Worm (Caenorhabditis elegans) whole organism, young adult: ENCODE data around the gene ZC395.11.

Experiments used
- B0019.2 ChIP-seq: fragments of 200-800 bp; sonication (Bioruptor generic); conservative IDR thresholded peaks from 2 replicates; pipeline ENCODE4 v1.3.6; 2022; ENCODE audit warnings: missing genetic modification reagents, missing genetic modification characterization, missing compliant biosample characterization
- B0336.3 ChIP-seq: fragments of 200-800 bp; sonication (Bioruptor generic); IDR thresholded peaks from 2 replicates; pipeline ENCODE4 v1.3.6; 2022; ENCODE audit warnings: missing genetic modification characterization, missing compliant biosample characterization
- C17E4.6 ChIP-seq: fragments of 200-800 bp; sonication (Bioruptor generic); IDR thresholded peaks from 2 replicates; pipeline ENCODE4 v1.3.6; 2022; ENCODE audit warnings: missing genetic modification reagents, missing genetic modification characterization, missing compliant biosample characterization
- F22D6.2 ChIP-seq: sonication (generic microtip); optimal IDR thresholded peaks from 2 replicates; lab custom pipeline; 2016; ENCODE audit warnings: mild to moderate bottlenecking, missing genetic modification characterization, missing compliant biosample characterization
- F33H1.4 ChIP-seq: fragments of 200-800 bp; sonication (Bioruptor generic); IDR thresholded peaks from 2 replicates; pipeline ENCODE4 v1.3.6; 2022; ENCODE audit warnings: missing genetic modification reagents, missing genetic modification characterization, missing compliant biosample characterization
- F37B4.10 ChIP-seq: fragments of 200-800 bp; sonication (Bioruptor generic); IDR thresholded peaks from 2 replicates; pipeline ENCODE4 v1.3.6; 2022; ENCODE audit warnings: missing genetic modification characterization, missing compliant biosample characterization
- F52B5.7 ChIP-seq: sonication (generic microtip); optimal IDR thresholded peaks from 2 replicates; lab custom pipeline; 2016; ENCODE audit warnings: mild to moderate bottlenecking, missing genetic modification characterization, missing compliant biosample characterization
- F57A8.1 ChIP-seq: fragments of 200-800 bp; sonication (Bioruptor generic); optimal IDR thresholded peaks from 2 replicates; lab custom pipeline; 2018; ENCODE audit warnings: mild to moderate bottlenecking, missing genetic modification characterization, moderate library complexity, missing compliant biosample characterization
- F57C9.4 ChIP-seq: sonication (generic microtip); optimal IDR thresholded peaks from 2 replicates; lab custom pipeline; 2017; ENCODE audit warnings: mild to moderate bottlenecking, missing genetic modification characterization, missing compliant biosample characterization
- T07F8.4 ChIP-seq: sonication (generic microtip); optimal IDR thresholded peaks from 2 replicates; lab custom pipeline; 2016; ENCODE audit warnings: mild to moderate bottlenecking, missing genetic modification characterization, moderate library complexity, missing compliant biosample characterization
- Y95B8A.8 ChIP-seq: fragments of 200-800 bp; sonication (Bioruptor generic); IDR thresholded peaks from 2 replicates; pipeline ENCODE4 v1.3.6; 2022; ENCODE audit warnings: missing genetic modification reagents, missing genetic modification characterization, missing compliant biosample characterization
- ZK185.1 ChIP-seq: sonication (generic microtip); optimal IDR thresholded peaks from 2 replicates; lab custom pipeline; 2016; ENCODE audit warnings: mild to moderate bottlenecking, missing genetic modification characterization, missing compliant biosample characterization; ENCODE audit not compliant: poor library complexity, severe bottlenecking
- akir-1 ChIP-seq: fragments of 200-800 bp; sonication (Bioruptor generic); optimal IDR thresholded peaks from 2 replicates; lab custom pipeline; 2018; ENCODE audit warnings: mild to moderate bottlenecking, missing genetic modification characterization, moderate library complexity, missing compliant biosample characterization
- ama-1 ChIP-seq, 3 experiments: fragments of 150-350 bp in 1 of 3; sonication (generic microtip) in 2 of 3; optimal IDR thresholded peaks; 2 replicates each; lab custom pipeline; 2014 to 2018; ENCODE audit warnings: missing biosample characterization in 2 of 3, missing genetic modification characterization in 2 of 3, missing genetic modification reagents in 2 of 3
- atf-7 ChIP-seq: sonication (generic microtip); optimal IDR thresholded peaks from 2 replicates; lab custom pipeline; 2017; ENCODE audit warnings: mild to moderate bottlenecking, missing genetic modification characterization, missing compliant biosample characterization
- athp-1 ChIP-seq: sonication (generic microtip); optimal IDR thresholded peaks from 2 replicates; lab custom pipeline; 2017; ENCODE audit warnings: mild to moderate bottlenecking, missing genetic modification characterization, missing compliant biosample characterization
- attf-3 ChIP-seq: fragments of 200-800 bp; sonication (Bioruptor generic); conservative IDR thresholded peaks from 2 replicates; pipeline ENCODE4 v1.3.6; 2022; ENCODE audit warnings: missing genetic modification reagents, missing genetic modification characterization, missing compliant biosample characterization
- cebp-1 ChIP-seq, 2 experiments: fragments of 200-800 bp in 1 of 2; sonication (Bioruptor generic) in 1 of 2; sonication (generic microtip) in 1 of 2; IDR thresholded peaks in 1 of 2; optimal IDR thresholded peaks in 1 of 2; 2 replicates each; pipeline versions ENCODE4 v1.3.6 to Lab custom; 2017 to 2022; ENCODE audit warnings: missing compliant biosample characterization in 2 of 2, missing genetic modification characterization in 2 of 2, mild to moderate bottlenecking in 1 of 2, missing genetic modification reagents in 1 of 2, moderate library complexity in 1 of 2
- ceh-100 ChIP-seq: fragments of 200-800 bp; sonication (Bioruptor generic); IDR thresholded peaks from 2 replicates; pipeline ENCODE4 v1.3.6; 2022; ENCODE audit warnings: missing genetic modification reagents, missing genetic modification characterization, missing compliant biosample characterization
- ceh-91 ChIP-seq: fragments of 200-800 bp; sonication (Bioruptor generic); IDR thresholded peaks from 2 replicates; pipeline ENCODE4 v1.3.6; 2022; ENCODE audit warnings: missing genetic modification reagents, missing genetic modification characterization, missing compliant biosample characterization
- dox-1 ChIP-seq: fragments of 200-800 bp; sonication (Bioruptor generic); IDR thresholded peaks from 2 replicates; pipeline ENCODE4 v1.3.6; 2022; ENCODE audit warnings: missing genetic modification reagents, missing genetic modification characterization, missing compliant biosample characterization
- egl-18 ChIP-seq: fragments of 200-800 bp; sonication (Bioruptor generic); IDR thresholded peaks from 2 replicates; pipeline ENCODE4 v1.3.6; 2022; ENCODE audit warnings: missing genetic modification reagents, missing genetic modification characterization, missing compliant biosample characterization
- ekl-4 ChIP-seq: fragments of 200-800 bp; sonication (Bioruptor generic); IDR thresholded peaks from 2 replicates; pipeline ENCODE4 v1.3.6; 2022; ENCODE audit warnings: missing genetic modification reagents, missing genetic modification characterization, missing compliant biosample characterization
- fkh-3 ChIP-seq: sonication (generic microtip); optimal IDR thresholded peaks from 2 replicates; lab custom pipeline; 2016; ENCODE audit warnings: mild to moderate bottlenecking, missing genetic modification characterization, missing compliant biosample characterization
- him-1 ChIP-seq: sonication (generic microtip); optimal IDR thresholded peaks from 2 replicates; lab custom pipeline; 2016; ENCODE audit warnings: missing genotype, missing genetic modification reagents, missing genetic modification characterization, missing compliant biosample characterization
- hlh-26 ChIP-seq: fragments of 200-800 bp; sonication (Bioruptor generic); conservative IDR thresholded peaks from 2 replicates; pipeline ENCODE4 v1.3.6; 2022; ENCODE audit warnings: missing genetic modification reagents, missing genetic modification characterization, missing compliant biosample characterization
- hmg-1.2 ChIP-seq: fragments of 200-800 bp; sonication (Bioruptor generic); IDR thresholded peaks from 2 replicates; pipeline ENCODE4 v1.3.6; 2022; ENCODE audit warnings: missing genetic modification reagents, missing genetic modification characterization, missing compliant biosample characterization
- hrde-1 ChIP-seq: sonication (generic microtip); optimal IDR thresholded peaks from 2 replicates; lab custom pipeline; 2016; ENCODE audit warnings: missing genetic modification characterization, mild to moderate bottlenecking, missing compliant biosample characterization, moderate library complexity, missing genotype, missing genetic modification reagents, borderline replicate concordance
- lsy-27 ChIP-seq: sonication (generic microtip); optimal IDR thresholded peaks from 2 replicates; lab custom pipeline; 2017; ENCODE audit warnings: missing genetic modification characterization, mild to moderate bottlenecking, missing compliant biosample characterization, antibody characterized with exemption, missing genotype, borderline replicate concordance; ENCODE audit not compliant: insufficient read depth
- madf-10 ChIP-seq: sonication (generic microtip); optimal IDR thresholded peaks from 2 replicates; lab custom pipeline; 2016; ENCODE audit warnings: mild to moderate bottlenecking, missing genetic modification characterization, missing compliant biosample characterization
- madf-8 ChIP-seq: fragments of 200-800 bp; sonication (Bioruptor generic); conservative IDR thresholded peaks from 2 replicates; pipeline ENCODE4 v1.3.6; 2022; ENCODE audit warnings: missing genetic modification reagents, missing genetic modification characterization, missing compliant biosample characterization
- mcd-1 ChIP-seq: fragments of 200-800 bp; sonication (Bioruptor generic); IDR thresholded peaks from 2 replicates; pipeline ENCODE4 v1.3.6; 2022; ENCODE audit warnings: missing genetic modification reagents, missing genetic modification characterization, missing compliant biosample characterization
- mel-28 ChIP-seq: sonication (generic microtip); optimal IDR thresholded peaks from 2 replicates; lab custom pipeline; 2016; ENCODE audit warnings: borderline replicate concordance, mild to moderate bottlenecking, missing genetic modification characterization, missing compliant biosample characterization
- mes-4 ChIP-seq: sonication (generic microtip); optimal IDR thresholded peaks from 2 replicates; lab custom pipeline; 2016; ENCODE audit warnings: missing genotype, missing genetic modification characterization, missing compliant biosample characterization
- pbrm-1 ChIP-seq: fragments of 200-800 bp; sonication (Bioruptor generic); IDR thresholded peaks from 2 replicates; pipeline ENCODE4 v1.3.6; 2022; ENCODE audit warnings: missing genetic modification reagents, missing genetic modification characterization, missing compliant biosample characterization
- pha-4 ChIP-seq: fragments of 150-350 bp; sonication (generic microtip); optimal IDR thresholded peaks from 2 replicates; lab custom pipeline; 2014; ENCODE audit warnings: missing biosample characterization, missing genetic modification reagents, missing genetic modification characterization
- sea-2 ChIP-seq: fragments of 200-800 bp; sonication (Bioruptor generic); IDR thresholded peaks from 2 replicates; pipeline ENCODE4 v1.3.6; 2022; ENCODE audit warnings: missing genetic modification characterization, missing compliant biosample characterization
- snpc-1.1 ChIP-seq: sonication (generic microtip); optimal IDR thresholded peaks from 2 replicates; lab custom pipeline; 2017; ENCODE audit warnings: missing genetic modification characterization, mild to moderate bottlenecking, missing compliant biosample characterization, antibody characterized with exemption, moderate library complexity, missing genotype, missing genetic modification reagents; ENCODE audit not compliant: insufficient read depth
- tbp1 ChIP-seq: fragments of 200-800 bp; sonication (Bioruptor generic); optimal IDR thresholded peaks from 2 replicates; lab custom pipeline; 2018; ENCODE audit warnings: mild to moderate bottlenecking, missing genetic modification characterization, missing compliant biosample characterization
- zfh-2 ChIP-seq: fragments of 200-800 bp; sonication (Bioruptor generic); conservative IDR thresholded peaks from 2 replicates; pipeline ENCODE4 v1.3.6; 2022; ENCODE audit warnings: missing genetic modification reagents, missing genetic modification characterization, missing compliant biosample characterization
- ztf-22 ChIP-seq: fragments of 200-800 bp; sonication (Bioruptor generic); optimal IDR thresholded peaks from 2 replicates; lab custom pipeline; 2018; ENCODE audit warnings: mild to moderate bottlenecking, missing genetic modification characterization, moderate library complexity, missing compliant biosample characterization
- ztf-26 ChIP-seq: sonication (generic microtip); optimal IDR thresholded peaks from 2 replicates; lab custom pipeline; 2017; ENCODE audit warnings: missing genetic modification characterization, missing compliant biosample characterization
- ztf-3 ChIP-seq: fragments of 200-800 bp; sonication (Bioruptor generic); optimal IDR thresholded peaks from 2 replicates; lab custom pipeline; 2018; ENCODE audit warnings: mild to moderate bottlenecking, missing genetic modification characterization, missing compliant biosample characterization

Gene ZC395.11

ce11 chrIII:5287877-5288276 lies 1.8 kb upstream of the ZC395.11 start, which contains the start of gene T15B12.1 (continued):
- TF ChIP-seq ztf-3 (no peak), mel-28 (tag; lab: Kevin White, UChicago) (no peak), dox-1 (no peak), F57A8.1 (no peak)

ce11 chrIII:5285484-5285883 lies 621 bp downstream of the ZC395.11 start:
- TF ChIP-seq F37B4.10 (GFP tag; lab: Robert Waterston, UW) = 0 out of 2 replicates have a peak, but pooled peaks have one; percentile 81
- no peak for TF ChIP-seq lsy-27 (tag; lab: Kevin White, UChicago)
- peak; percentile 58; the same call in 1 of the 2 replicates for TF ChIP-seq zfh-2
- TF ChIP-seq Y95B8A.8 (GFP tag; lab: Robert Waterston, UW) = no peak; the same call in 1 of the 2 replicates
- no peak for TF ChIP-seq ceh-100 (GFP tag; lab: Robert Waterston, UW)
- TF ChIP-seq dox-1 = 0 out of 2 replicates have a peak, but pooled peaks have one; percentile 8
- TF ChIP-seq madf-8 (GFP tag; lab: Robert Waterston, UW) = no peak
- no peak for TF ChIP-seq him-1 (tag; lab: Kevin White, UChicago)
- TF ChIP-seq C17E4.6 (GFP tag; lab: Robert Waterston, UW) = no peak
- TF ChIP-seq egl-18 (GFP tag; lab: Robert Waterston, UW) = no peak
- no peak for TF ChIP-seq fkh-3 (tag; lab: Kevin White, UChicago)
- TF ChIP-seq atf-7 (tag; lab: Kevin White, UChicago) = no peak
- TF ChIP-seq F57C9.4 = no peak
- no peak for TF ChIP-seq snpc-1.1 (tag; lab: Kevin White, UChicago)
- TF ChIP-seq ztf-26 (tag; lab: Kevin White, UChicago) = no peak
- no peak for TF ChIP-seq F22D6.2 (tag; lab: Kevin White, UChicago)
- no peak for TF ChIP-seq ama-1 (optimal IDR thresholded peaks at IDR 0.05; lab: Kevin White, UChicago)
- TF ChIP-seq ama-1 (GFP tag; optimal IDR thresholded peaks at IDR 0.05; lab: Kevin White, UChicago) = no peak
- TF ChIP-seq akir-1 (GFP tag; lab: Kevin White, UChicago) = no peak
- TF ChIP-seq ztf-22 = no peak
- no peak for TF ChIP-seq hrde-1 (tag; lab: Kevin White, UChicago)
- no peak for TF ChIP-seq attf-3 (GFP tag; lab: Robert Waterston, UW)
- TF ChIP-seq athp-1 = no peak
- TF ChIP-seq cebp-1 (GFP tag; IDR thresholded peaks at IDR 0.05; lab: Robert Waterston, UW) = no peak
- no peak for TF ChIP-seq cebp-1 (tag; optimal IDR thresholded peaks at IDR 0.05; lab: Kevin White, UChicago)
- no peak for TF ChIP-seq ZK185.1

- TF ChIP-seq pha-4 (tag; lab: Kevin White, UChicago) (no peak), fkh-3 (tag; lab: Kevin White, UChicago) (no peak), mcd-1 (no peak), mel-28 (tag; lab: Kevin White, UChicago) (no peak), hmg-1.2 (peak; percentile 90)
Measured at ce11 chrIII:5280228-5280627, 5.9 kb downstream of the ZC395.11 start.

DNA sequence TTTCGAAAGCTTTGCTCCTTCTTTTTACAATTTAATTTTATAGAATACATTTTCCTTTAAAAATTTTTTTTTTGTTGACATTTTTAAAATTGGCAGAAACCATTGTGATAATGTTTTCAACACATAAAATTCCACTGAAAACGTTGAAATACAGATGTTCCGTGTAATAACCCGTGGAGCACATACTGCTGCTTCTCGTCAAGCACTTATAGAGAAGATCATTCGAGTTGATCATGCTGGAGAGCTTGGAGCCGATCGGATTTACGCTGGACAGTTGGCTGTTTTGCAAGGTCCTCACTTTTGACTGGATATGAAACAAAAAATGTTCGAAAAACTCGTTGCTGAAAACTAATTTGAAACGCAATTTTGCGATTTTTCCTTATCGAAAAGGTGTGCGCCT lies 8.4 kb downstream of the ZC395.11 start, which contains the start of gene clk-1:
TSS of gene clk-1 (plus strand) at position 155 of the 400 bp plus-strand sequence.
- TF ChIP-seq akir-1 (GFP tag; lab: Kevin White, UChicago) (no peak), F52B5.7 (peak; percentile 6), ZK185.1 (no peak), ztf-22 (no peak), mes-4 (tag; lab: Kevin White, UChicago) (no peak), him-1 (tag; lab: Kevin White, UChicago) (no peak), ceh-91 (GFP tag; lab: Robert Waterston, UW) (no peak), ekl-4 (GFP tag; lab: Robert Waterston, UW) (0 out of 2 replicates have a peak, but pooled peaks have one; percentile 33), hlh-26 (no peak), sea-2 (GFP tag; lab: Robert Waterston, UW) (no peak), T07F8.4 (tag; lab: Kevin White, UChicago) (no peak), madf-10 (tag; lab: Kevin White, UChicago) (no peak), B0019.2 (no peak), pbrm-1 (GFP tag; lab: Robert Waterston, UW) (no peak), F33H1.4 (GFP tag; lab: Robert Waterston, UW) (no peak), tbp1 (no peak), ztf-3 (no peak), B0336.3 (GFP tag; lab: Robert Waterston, UW) (no peak)
